Worm (Caenorhabditis elegans) whole organism, midembryonic: ENCODE measurements around the gene C13E3.1.

ENCODE experiments used
- T22C8.4 ChIP-seq: fragments of 200-800 bp; sonication (Bioruptor generic); IDR thresholded peaks from 2 replicates; pipeline ENCODE4 v1.3.6; 2022; ENCODE audit warnings: missing genetic modification characterization, missing compliant biosample characterization
- cog-1 ChIP-seq: sonication (generic microtip); optimal IDR thresholded peaks from 2 replicates; lab custom pipeline; 2016; ENCODE audit warnings: missing genetic modification characterization, missing compliant biosample characterization
- flt-1 ChIP-seq: fragments of 200-800 bp; sonication (Bioruptor generic); IDR thresholded peaks from 2 replicates; pipeline ENCODE4 v1.3.6; 2022; ENCODE audit warnings: missing genetic modification characterization, missing compliant biosample characterization
- klf-2 ChIP-seq: fragments of 200-800 bp; sonication (Bioruptor generic); conservative IDR thresholded peaks from 2 replicates; pipeline ENCODE4 v1.3.6; 2022; ENCODE audit warnings: missing genetic modification reagents, missing genetic modification characterization, missing compliant biosample characterization
- med-1 ChIP-seq: sonication (generic microtip); optimal IDR thresholded peaks from 2 replicates; lab custom pipeline; 2017; ENCODE audit warnings: missing genetic modification characterization, mild to moderate bottlenecking, missing compliant biosample characterization, antibody characterized with exemption, missing genetic modification reagents; ENCODE audit not compliant: insufficient read depth
- ref-1 ChIP-seq: fragments of 200-800 bp; sonication (Bioruptor generic); conservative IDR thresholded peaks from 2 replicates; pipeline ENCODE4 v1.3.6; 2022; ENCODE audit warnings: missing genetic modification reagents, missing genetic modification characterization, missing compliant biosample characterization
- tab-1 ChIP-seq: fragments of 200-800 bp; sonication (Bioruptor generic); IDR thresholded peaks from 2 replicates; pipeline ENCODE4 v1.3.6; 2022; ENCODE audit warnings: missing genetic modification characterization, missing compliant biosample characterization
- ztf-23 ChIP-seq: fragments of 200-800 bp; sonication (Bioruptor generic); IDR thresholded peaks from 2 replicates; pipeline ENCODE4 v1.3.6; 2022; ENCODE audit warnings: missing genetic modification reagents, missing genetic modification characterization, missing compliant biosample characterization
- ztf-29 ChIP-seq: fragments of 200-800 bp; sonication (Bioruptor generic); IDR thresholded peaks from 2 replicates; pipeline ENCODE4 v1.3.6; 2022; ENCODE audit warnings: missing genetic modification reagents, missing genetic modification characterization, missing compliant biosample characterization

Gene C13E3.1

ce11 chrX:8945011-8945410 lies 52.1 kb downstream of the C13E3.1 start:
- no peak for TF ChIP-seq tab-1 (GFP tag; lab: Robert Waterston, UW)
- no peak for TF ChIP-seq cog-1 (tag; lab: Kevin White, UChicago)
- no peak for TF ChIP-seq med-1 (GFP tag; lab: Kevin White, UChicago)
- no peak for TF ChIP-seq ztf-23
- no peak for TF ChIP-seq T22C8.4 (GFP tag; lab: Robert Waterston, UW)
- TF ChIP-seq ztf-29, result no peak
- TF ChIP-seq ref-1, result no peak
- no peak for TF ChIP-seq klf-2
- no peak for TF ChIP-seq flt-1 (GFP tag; lab: Robert Waterston, UW)
